Fruit fly (Drosophila melanogaster) whole organism: Measurements from ENCODE around the gene brk.

Experiments
- CG8478 ChIP-seq: fragments of >200 bp; optimal IDR thresholded peaks from 2 replicates; lab custom pipeline; 2018; ENCODE audit warnings: inconsistent platforms
- Dll ChIP-seq: fragments of >200 bp; optimal IDR thresholded peaks from 2 replicates; lab custom pipeline; 2017
- EcR ChIP-seq, 2 experiments: fragments of >200 bp; optimal IDR thresholded peaks; 2 replicates each; lab custom pipeline; 2017; ENCODE audit warnings: missing biosample characterization in 2 of 2, missing genetic modification characterization in 2 of 2, missing genetic modification reagents in 2 of 2
- pan ChIP-seq: fragments of >200 bp; optimal IDR thresholded peaks from 2 replicates; lab custom pipeline; 2017
- psq ChIP-seq: fragments of >200 bp; optimal IDR thresholded peaks from 2 replicates; lab custom pipeline; 2017
- usp ChIP-seq: fragments of >200 bp; optimal IDR thresholded peaks from 2 replicates; lab custom pipeline; 2017; ENCODE audit warnings: missing biosample characterization, missing genetic modification characterization, mixed read lengths

- no peak for TF ChIP-seq CG8478
- no peak for TF ChIP-seq psq (lab: Kevin White, UChicago)
- TF ChIP-seq usp (GFP tag; lab: Kevin White, UChicago), result no peak
- no peak for TF ChIP-seq pan
- no peak for TF ChIP-seq EcR (GFP tag; optimal IDR thresholded peaks at IDR 0.05; lab: Kevin White, UChicago)
- no peak for TF ChIP-seq Dll
Measured at dm6 chrX:7303848-7304427, 3.8 kb upstream of the brk start.
